Worm (Caenorhabditis elegans) whole organism, midembryonic: Measurements from ENCODE around the gene srx-92.
"Not testable (repeated sequence)": the region's sequence is repeated elsewhere in the genome, so short reads cannot be mapped to it uniquely, and the experiment has no call there.

Experiments used
- T22C8.4 ChIP-seq: fragments of 200-800 bp; sonication (Bioruptor generic); IDR thresholded peaks from 2 replicates; pipeline ENCODE4 v1.3.6; 2022; ENCODE audit warnings: missing genetic modification characterization, missing compliant biosample characterization
- cog-1 ChIP-seq: sonication (generic microtip); optimal IDR thresholded peaks from 2 replicates; lab custom pipeline; 2016; ENCODE audit warnings: missing genetic modification characterization, missing compliant biosample characterization
- flt-1 ChIP-seq: fragments of 200-800 bp; sonication (Bioruptor generic); IDR thresholded peaks from 2 replicates; pipeline ENCODE4 v1.3.6; 2022; ENCODE audit warnings: missing genetic modification characterization, missing compliant biosample characterization
- klf-2 ChIP-seq: fragments of 200-800 bp; sonication (Bioruptor generic); conservative IDR thresholded peaks from 2 replicates; pipeline ENCODE4 v1.3.6; 2022; ENCODE audit warnings: missing genetic modification reagents, missing genetic modification characterization, missing compliant biosample characterization
- med-1 ChIP-seq: sonication (generic microtip); optimal IDR thresholded peaks from 2 replicates; lab custom pipeline; 2017; ENCODE audit warnings: missing genetic modification characterization, mild to moderate bottlenecking, missing compliant biosample characterization, antibody characterized with exemption, missing genetic modification reagents; ENCODE audit not compliant: insufficient read depth
- ref-1 ChIP-seq: fragments of 200-800 bp; sonication (Bioruptor generic); conservative IDR thresholded peaks from 2 replicates; pipeline ENCODE4 v1.3.6; 2022; ENCODE audit warnings: missing genetic modification reagents, missing genetic modification characterization, missing compliant biosample characterization
- tab-1 ChIP-seq: fragments of 200-800 bp; sonication (Bioruptor generic); IDR thresholded peaks from 2 replicates; pipeline ENCODE4 v1.3.6; 2022; ENCODE audit warnings: missing genetic modification characterization, missing compliant biosample characterization
- ztf-23 ChIP-seq: fragments of 200-800 bp; sonication (Bioruptor generic); IDR thresholded peaks from 2 replicates; pipeline ENCODE4 v1.3.6; 2022; ENCODE audit warnings: missing genetic modification reagents, missing genetic modification characterization, missing compliant biosample characterization
- ztf-29 ChIP-seq: fragments of 200-800 bp; sonication (Bioruptor generic); IDR thresholded peaks from 2 replicates; pipeline ENCODE4 v1.3.6; 2022; ENCODE audit warnings: missing genetic modification reagents, missing genetic modification characterization, missing compliant biosample characterization

The srx-92 gene

DNA sequence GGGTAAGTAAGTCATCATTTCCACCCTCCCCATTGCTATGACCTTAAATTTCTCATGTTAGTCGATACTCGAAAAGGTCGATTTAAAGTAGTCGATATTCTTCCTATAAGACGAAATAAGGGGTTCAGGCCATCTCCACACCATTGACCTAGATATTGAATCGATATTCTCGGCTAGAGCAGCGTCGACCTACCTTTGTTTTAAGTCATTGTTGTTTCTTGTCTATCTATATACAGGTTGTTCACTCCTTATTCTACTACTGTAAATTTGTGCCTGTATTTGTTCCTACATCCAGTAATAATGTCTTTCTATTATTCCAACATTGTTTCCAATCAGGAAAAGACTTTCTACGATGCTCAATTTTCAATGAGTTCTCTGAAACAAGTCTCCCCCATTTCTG, 1.7 kb upstream of the srx-92 start, which contains the start of gene F10G2.4:
TSS of gene F10G2.4 (plus strand) at position 301 of the 400 bp plus-strand sequence.
- TF ChIP-seq tab-1 (GFP tag; lab: Robert Waterston, UW): no peak
- no peak for TF ChIP-seq ztf-29 (GFP tag; lab: Robert Waterston, UW)
- no peak for TF ChIP-seq klf-2 (GFP tag; lab: Robert Waterston, UW)
- no peak for TF ChIP-seq ztf-23 (GFP tag; lab: Robert Waterston, UW)
- no peak for TF ChIP-seq flt-1 (GFP tag; lab: Robert Waterston, UW)
- TF ChIP-seq cog-1 (tag; lab: Kevin White, UChicago): no peak
- no peak for TF ChIP-seq T22C8.4 (GFP tag; lab: Robert Waterston, UW)
- TF ChIP-seq med-1 (GFP tag; lab: Kevin White, UChicago): no peak
- no peak for TF ChIP-seq ref-1 (GFP tag; lab: Robert Waterston, UW)

DNA sequence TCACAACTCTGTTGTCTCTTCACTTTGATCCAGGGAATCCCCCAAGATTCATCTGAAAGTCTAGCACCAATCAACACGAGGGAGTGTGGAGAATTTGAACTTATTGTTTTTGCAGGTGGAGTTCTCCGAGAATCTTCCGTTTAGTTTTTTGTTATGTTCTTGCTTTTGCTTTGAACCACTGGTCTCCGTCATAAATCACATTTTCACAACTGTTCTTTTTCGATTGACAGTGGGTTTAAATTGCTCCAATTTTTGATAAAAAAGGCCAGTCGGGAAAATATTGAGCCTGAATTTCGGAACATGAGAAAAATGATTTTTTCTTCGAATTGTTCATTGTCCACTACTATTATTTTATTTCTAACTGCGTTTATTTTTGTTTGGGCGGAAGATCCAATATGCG, 3.3 kb downstream of the srx-92 start, which contains the start of gene F10G2.10:
TSS of gene F10G2.10 (plus strand) at position 301 of the 400 bp plus-strand sequence.
- no peak for TF ChIP-seq klf-2 (GFP tag; lab: Robert Waterston, UW)
- TF ChIP-seq tab-1 (GFP tag; lab: Robert Waterston, UW): no peak
- TF ChIP-seq cog-1 (tag; lab: Kevin White, UChicago): no peak
- TF ChIP-seq ztf-29 (GFP tag; lab: Robert Waterston, UW): no peak
- TF ChIP-seq ztf-23 (GFP tag; lab: Robert Waterston, UW): no peak
- no peak for TF ChIP-seq med-1 (GFP tag; lab: Kevin White, UChicago)
- TF ChIP-seq ref-1 (GFP tag; lab: Robert Waterston, UW): no peak

DNA sequence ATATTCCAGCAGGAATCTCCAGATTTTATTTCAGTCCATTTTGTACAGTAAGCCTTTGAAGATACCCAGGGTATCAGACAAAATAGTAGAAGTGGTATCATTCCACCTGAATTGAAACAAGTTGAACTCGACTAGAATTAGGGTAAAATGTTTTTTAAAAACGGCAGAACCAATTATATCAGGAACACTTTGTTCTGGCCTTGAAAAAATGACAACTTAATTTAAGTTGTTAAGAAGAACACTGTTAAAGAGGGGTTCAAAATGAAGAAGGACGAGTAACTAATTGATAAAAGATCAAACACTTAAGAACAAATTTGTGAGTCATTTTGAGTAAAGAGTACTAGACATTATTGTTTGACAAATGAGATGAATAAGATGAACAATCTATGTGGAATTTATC, 4.3 kb downstream of the srx-92 start, which contains the start of gene lmd-4:
TSS of gene lmd-4 (minus strand) at position 101 of the 400 bp plus-strand sequence.
- no peak for TF ChIP-seq flt-1 (GFP tag; lab: Robert Waterston, UW)
- TF ChIP-seq ref-1 (GFP tag; lab: Robert Waterston, UW): no peak
- TF ChIP-seq med-1 (GFP tag; lab: Kevin White, UChicago): no peak
- no peak for TF ChIP-seq ztf-29 (GFP tag; lab: Robert Waterston, UW)
- no peak for TF ChIP-seq klf-2 (GFP tag; lab: Robert Waterston, UW)
- no peak for TF ChIP-seq cog-1 (tag; lab: Kevin White, UChicago)
- TF ChIP-seq tab-1 (GFP tag; lab: Robert Waterston, UW): no peak
- no peak for TF ChIP-seq ztf-23 (GFP tag; lab: Robert Waterston, UW)
- TF ChIP-seq T22C8.4 (GFP tag; lab: Robert Waterston, UW): no peak

DNA sequence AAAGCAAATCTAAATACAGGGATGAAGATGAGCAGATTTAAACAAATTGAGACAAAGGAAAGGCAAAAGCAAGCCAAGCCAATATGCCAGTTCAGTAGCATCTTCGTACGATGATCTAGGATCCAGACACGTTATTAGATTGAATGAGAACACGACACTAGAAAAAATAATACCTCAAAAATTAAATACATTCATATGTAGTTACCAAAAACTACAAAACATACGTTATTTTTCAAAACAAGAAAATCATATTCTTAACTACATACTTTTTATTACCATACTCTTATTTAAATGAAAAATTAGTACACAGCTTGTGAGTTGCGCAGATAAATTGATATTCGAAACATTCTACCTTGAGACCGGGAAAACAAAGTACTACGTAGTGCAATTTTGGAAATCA, 12.0 kb downstream of the srx-92 start, which contains the start of gene srx-6:
TSS of gene srx-6 (minus strand) at position 101 of the 400 bp plus-strand sequence.
- TF ChIP-seq tab-1 (GFP tag; lab: Robert Waterston, UW): no peak
- no peak for TF ChIP-seq T22C8.4 (GFP tag; lab: Robert Waterston, UW)
- TF ChIP-seq cog-1 (tag; lab: Kevin White, UChicago): no peak
- no peak for TF ChIP-seq med-1 (GFP tag; lab: Kevin White, UChicago)
- no peak for TF ChIP-seq klf-2 (GFP tag; lab: Robert Waterston, UW)
- TF ChIP-seq ref-1 (GFP tag; lab: Robert Waterston, UW): no peak
- TF ChIP-seq ztf-29 (GFP tag; lab: Robert Waterston, UW): no peak
- no peak for TF ChIP-seq flt-1 (GFP tag; lab: Robert Waterston, UW)
- TF ChIP-seq ztf-23 (GFP tag; lab: Robert Waterston, UW): no peak

DNA sequence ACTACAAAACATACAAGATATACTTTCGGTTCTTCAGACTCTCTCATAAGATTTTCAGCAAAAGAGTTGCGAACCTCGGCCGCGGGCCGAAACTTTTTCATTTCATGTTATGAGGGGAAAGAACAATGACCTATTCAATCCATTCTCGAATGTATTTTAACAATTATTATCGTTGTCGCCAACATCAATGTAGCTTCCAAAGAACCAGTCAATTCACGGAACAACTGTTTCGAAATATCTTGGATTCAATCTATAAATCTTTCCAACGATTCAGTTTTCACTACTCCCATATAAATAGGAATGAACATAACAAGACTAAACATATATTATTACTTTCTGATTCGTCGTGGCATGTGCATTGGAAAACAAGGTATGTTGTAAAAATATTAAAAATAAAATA, 18.1 kb downstream of the srx-92 start, which contains the start of gene F07G11.1:
TSS of gene F07G11.1 (plus strand) at position 301 of the 400 bp plus-strand sequence.
- TF ChIP-seq klf-2 (GFP tag; lab: Robert Waterston, UW) (no peak), ztf-29 (GFP tag; lab: Robert Waterston, UW) (no peak), med-1 (GFP tag; lab: Kevin White, UChicago) (no peak), T22C8.4 (GFP tag; lab: Robert Waterston, UW) (no peak), ztf-23 (GFP tag; lab: Robert Waterston, UW) (no peak), ref-1 (GFP tag; lab: Robert Waterston, UW) (no peak), tab-1 (GFP tag; lab: Robert Waterston, UW) (no peak), flt-1 (GFP tag; lab: Robert Waterston, UW) (no peak), cog-1 (tag; lab: Kevin White, UChicago) (no peak)

DNA sequence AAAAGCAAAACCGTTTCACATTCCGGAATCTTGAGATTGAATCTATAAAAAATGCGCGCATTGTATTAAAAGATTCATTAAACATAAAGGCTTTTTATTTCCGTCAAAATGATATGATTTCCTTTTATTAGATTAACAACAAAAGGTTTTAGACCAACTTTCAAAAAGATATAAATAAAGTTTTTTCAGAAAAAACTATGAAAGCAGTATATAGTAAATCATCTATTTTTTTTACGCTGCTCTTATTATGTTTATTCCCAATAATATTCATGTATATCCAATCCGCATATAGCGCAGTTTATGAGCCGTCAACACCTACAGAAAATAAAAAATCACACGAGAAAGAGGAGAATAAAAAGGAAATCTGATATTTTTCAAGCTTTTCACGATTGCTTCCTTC, 20.7 kb downstream of the srx-92 start, which contains the start of gene F07G11.2:
TSS of gene F07G11.2 (plus strand) at position 301 of the 400 bp plus-strand sequence.
- not testable (repeated sequence) for TF ChIP-seq T22C8.4, ztf-29, flt-1 (GFP tag; lab: Robert Waterston, UW)

DNA sequence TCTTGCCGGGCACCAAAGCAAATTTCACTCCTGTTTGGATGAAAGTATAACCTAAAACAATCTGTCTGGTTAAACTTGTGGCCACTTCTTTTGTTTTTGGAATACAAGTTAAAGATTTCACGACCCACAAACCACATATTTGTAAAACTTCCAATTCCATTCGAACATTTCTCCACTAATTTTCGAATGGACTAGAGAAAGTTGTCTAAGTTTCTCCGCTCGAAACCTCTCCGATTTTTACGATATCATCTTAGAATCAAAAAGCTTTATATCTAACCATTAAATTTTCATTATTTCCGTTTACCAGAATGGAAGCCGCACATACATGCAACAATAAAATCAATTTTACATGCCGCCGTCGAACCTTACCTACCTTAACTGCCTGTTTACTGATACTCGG, 26.7 kb downstream of the srx-92 start, which contains the start of gene F07G11.3:
TSS of gene F07G11.3 (plus strand) at position 301 of the 400 bp plus-strand sequence.
- no peak for TF ChIP-seq ztf-29 (GFP tag; lab: Robert Waterston, UW)
- TF ChIP-seq cog-1 (tag; lab: Kevin White, UChicago): no peak
- TF ChIP-seq tab-1 (GFP tag; lab: Robert Waterston, UW): no peak
- TF ChIP-seq klf-2 (GFP tag; lab: Robert Waterston, UW): no peak
- TF ChIP-seq flt-1 (GFP tag; lab: Robert Waterston, UW): no peak

DNA sequence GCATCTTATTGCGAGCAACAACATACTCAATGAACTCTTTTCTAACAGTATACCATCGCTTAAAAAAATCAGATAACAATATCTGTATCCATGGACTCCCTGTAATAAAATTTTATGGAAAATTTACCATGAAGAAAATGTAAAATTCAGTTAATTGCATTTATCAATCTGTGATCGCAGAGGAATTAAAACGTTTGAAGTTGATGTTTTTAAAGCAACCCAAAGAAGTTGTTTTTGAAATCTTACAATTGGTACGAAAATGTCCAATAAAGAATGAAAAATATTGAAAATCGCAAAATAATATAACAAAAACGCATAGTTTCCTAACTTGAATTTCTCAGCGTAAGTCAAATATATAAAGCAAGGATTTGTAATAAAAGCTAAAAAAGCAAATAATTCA, 27.9 kb downstream of the srx-92 start, which contains the start of gene srj-32:
TSS of gene srj-32 (minus strand) at position 101 of the 400 bp plus-strand sequence.
- no peak for TF ChIP-seq flt-1 (GFP tag; lab: Robert Waterston, UW)
- TF ChIP-seq ztf-29 (GFP tag; lab: Robert Waterston, UW): no peak
- no peak for TF ChIP-seq klf-2 (GFP tag; lab: Robert Waterston, UW)
- no peak for TF ChIP-seq med-1 (GFP tag; lab: Kevin White, UChicago)
- TF ChIP-seq ztf-23 (GFP tag; lab: Robert Waterston, UW): no peak
- TF ChIP-seq T22C8.4 (GFP tag; lab: Robert Waterston, UW): no peak
- TF ChIP-seq tab-1 (GFP tag; lab: Robert Waterston, UW): no peak
- no peak for TF ChIP-seq ref-1 (GFP tag; lab: Robert Waterston, UW)
- TF ChIP-seq cog-1 (tag; lab: Kevin White, UChicago): no peak

DNA sequence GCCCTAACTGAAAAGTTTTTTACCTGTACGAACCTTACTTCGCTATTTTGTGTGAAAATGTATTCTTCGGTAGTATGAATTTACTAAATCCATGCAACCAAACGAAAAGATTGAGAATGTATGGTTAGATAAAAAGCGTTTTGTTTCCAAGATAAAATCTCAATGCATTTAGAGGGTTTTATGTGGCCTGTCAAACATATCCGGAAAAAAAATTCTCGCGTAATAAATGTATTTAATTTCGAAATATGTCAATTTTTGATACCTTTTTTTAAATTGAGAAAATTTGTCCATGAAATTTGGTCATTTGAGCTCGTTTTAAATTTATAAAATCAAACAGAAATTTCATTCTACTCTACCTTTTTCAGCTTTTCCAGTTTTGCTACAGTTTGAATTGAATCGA, 29.9 kb downstream of the srx-92 start, which contains the start of gene F07G11.4:
TSS of gene F07G11.4 (minus strand) at position 101 of the 400 bp plus-strand sequence.
- TF ChIP-seq cog-1 (tag; lab: Kevin White, UChicago): no peak
- no peak for TF ChIP-seq ztf-29 (GFP tag; lab: Robert Waterston, UW)
- no peak for TF ChIP-seq ztf-23 (GFP tag; lab: Robert Waterston, UW)
- TF ChIP-seq klf-2 (GFP tag; lab: Robert Waterston, UW): no peak
- no peak for TF ChIP-seq flt-1 (GFP tag; lab: Robert Waterston, UW)
- TF ChIP-seq ref-1 (GFP tag; lab: Robert Waterston, UW): no peak
- TF ChIP-seq tab-1 (GFP tag; lab: Robert Waterston, UW): no peak
- TF ChIP-seq T22C8.4 (GFP tag; lab: Robert Waterston, UW): no peak
- no peak for TF ChIP-seq med-1 (GFP tag; lab: Kevin White, UChicago)
